Fruit fly (Drosophila melanogaster) whole organism, embryonic: ENCODE results near the gene Tbc1d22.
A peak's percentile ranks its signal among the peaks of the same experiment; 100 is the strongest.

Experiments used
- Asciz ChIP-seq: fragments of 200-800 bp; sonication (Bioruptor generic); optimal IDR thresholded peaks from 2 replicates; lab custom pipeline; 2017; ENCODE audit warnings: missing biosample characterization, mild to moderate bottlenecking, missing genetic modification characterization, missing genetic modification reagents
- Blimp-1 ChIP-seq: fragments of 200-800 bp; sonication (Bioruptor generic); optimal IDR thresholded peaks from 3 replicates; lab custom pipeline; 2018; ENCODE audit warnings: missing biosample characterization, missing genetic modification characterization, mild to moderate bottlenecking, moderate library complexity, missing genetic modification reagents
- CG10321 ChIP-seq: fragments of 200-800 bp; sonication (Bioruptor generic); IDR thresholded peaks from 2 replicates; pipeline ENCODE4 v1.3.6; 2022; ENCODE audit warnings: missing biosample characterization, missing genetic modification characterization
- CG10959 ChIP-seq: fragments of 200-800 bp; sonication (Bioruptor generic); IDR thresholded peaks from 2 replicates; pipeline ENCODE4 v1.3.6; 2022; ENCODE audit warnings: missing biosample characterization, missing genetic modification characterization
- CG10979 ChIP-seq: fragments of 200-800 bp; sonication (Bioruptor generic); optimal IDR thresholded peaks from 2 replicates; lab custom pipeline; 2018; ENCODE audit warnings: missing biosample characterization, mild to moderate bottlenecking, missing genetic modification characterization, moderate library complexity
- CG11504 ChIP-seq: fragments of 200-800 bp; sonication (Bioruptor generic); optimal IDR thresholded peaks from 3 replicates; lab custom pipeline; 2019; ENCODE audit warnings: missing biosample characterization, mild to moderate bottlenecking, missing genetic modification characterization, moderate library complexity
- CG12299 ChIP-seq: fragments of 200-800 bp; sonication (Bioruptor generic); optimal IDR thresholded peaks from 2 replicates; lab custom pipeline; 2018; ENCODE audit warnings: missing biosample characterization, mild to moderate bottlenecking, missing genetic modification characterization
- CG13775 ChIP-seq: fragments of 200-800 bp; sonication (Bioruptor generic); optimal IDR thresholded peaks from 3 replicates; lab custom pipeline; 2017; ENCODE audit warnings: missing biosample characterization, mild to moderate bottlenecking, missing genetic modification characterization
- CG14860 ChIP-seq: fragments of 200-800 bp; sonication (Bioruptor generic); IDR thresholded peaks from 3 replicates; pipeline ENCODE4 v1.3.6; 2022; ENCODE audit warnings: missing biosample characterization, missing genetic modification characterization; ENCODE audit not compliant: partially characterized antibody
- CG1603 ChIP-seq: fragments of 200-800 bp; sonication (Bioruptor generic); optimal IDR thresholded peaks from 2 replicates; lab custom pipeline; 2019; ENCODE audit warnings: missing biosample characterization, mild to moderate bottlenecking, missing genetic modification characterization, moderate library complexity
- CG2889 ChIP-seq: fragments of 200-800 bp; sonication (Bioruptor generic); IDR thresholded peaks from 3 replicates; pipeline ENCODE4 v1.3.6; 2022; ENCODE audit warnings: missing biosample characterization, missing genetic modification characterization
- CG31224 ChIP-seq: fragments of 200-800 bp; sonication (Bioruptor generic); IDR thresholded peaks from 2 replicates; pipeline ENCODE4 v1.3.6; 2022; ENCODE audit warnings: missing biosample characterization, missing genetic modification characterization
- CG32772 ChIP-seq: fragments of 200-800 bp; sonication (Bioruptor generic); IDR thresholded peaks from 2 replicates; pipeline ENCODE4 v1.3.6; 2022; ENCODE audit warnings: missing biosample characterization, missing genetic modification characterization
- CG42726 ChIP-seq: fragments of 200-800 bp; sonication (Bioruptor generic); IDR thresholded peaks from 2 replicates; pipeline ENCODE4 v1.3.6; 2022; ENCODE audit warnings: missing biosample characterization, missing genetic modification characterization; ENCODE audit not compliant: partially characterized antibody
- CG43689 ChIP-seq: fragments of 200-800 bp; sonication (Bioruptor generic); IDR thresholded peaks from 2 replicates; pipeline ENCODE4 v1.3.6; 2022; ENCODE audit warnings: missing biosample characterization, missing genetic modification characterization
- CG4820 ChIP-seq: fragments of 200-800 bp; sonication (Bioruptor generic); optimal IDR thresholded peaks from 3 replicates; lab custom pipeline; 2016; ENCODE audit warnings: missing biosample characterization, missing genetic modification characterization
- CG6854 ChIP-seq: fragments of 200-800 bp; sonication (Bioruptor generic); optimal IDR thresholded peaks from 3 replicates; lab custom pipeline; 2017; ENCODE audit warnings: missing biosample characterization, mild to moderate bottlenecking, missing genetic modification characterization
- CG7839 ChIP-seq: fragments of 200-800 bp; sonication (Bioruptor generic); optimal IDR thresholded peaks from 3 replicates; lab custom pipeline; 2018; ENCODE audit warnings: missing biosample characterization, mild to moderate bottlenecking, missing genetic modification characterization, moderate library complexity
- CG8281 ChIP-seq: fragments of 200-800 bp; sonication (Bioruptor generic); optimal IDR thresholded peaks from 2 replicates; lab custom pipeline; 2018; ENCODE audit warnings: missing biosample characterization, mild to moderate bottlenecking, missing genetic modification characterization, moderate library complexity
- CG9727 ChIP-seq: fragments of 200-800 bp; sonication (Bioruptor generic); optimal IDR thresholded peaks from 3 replicates; lab custom pipeline; 2017; ENCODE audit warnings: missing biosample characterization, mild to moderate bottlenecking, missing genetic modification characterization
- Dip3 ChIP-seq: fragments of 200-800 bp; sonication (Bioruptor generic); optimal IDR thresholded peaks from 3 replicates; lab custom pipeline; 2016; ENCODE audit warnings: missing biosample characterization, missing genetic modification characterization
- Doc3 ChIP-seq: fragments of 200-800 bp; sonication (Bioruptor generic); IDR thresholded peaks from 3 replicates; pipeline ENCODE4 v1.3.6; 2022; ENCODE audit warnings: missing biosample characterization, missing genetic modification characterization; ENCODE audit not compliant: partially characterized antibody
- Dref ChIP-seq: fragments of 200-800 bp; sonication (Bioruptor generic); IDR thresholded peaks from 2 replicates; pipeline ENCODE4 v1.3.6; 2022; ENCODE audit warnings: missing biosample characterization, missing genetic modification characterization
- GATAe ChIP-seq: fragments of 200-800 bp; sonication (Bioruptor generic); conservative IDR thresholded peaks from 2 replicates; pipeline ENCODE4 v1.3.6; 2022; ENCODE audit warnings: missing biosample characterization, missing genetic modification characterization
- H2.0 ChIP-seq: fragments of 200-800 bp; sonication (Bioruptor generic); IDR thresholded peaks from 2 replicates; pipeline ENCODE4 v1.3.6; 2022; ENCODE audit warnings: missing biosample characterization, missing genetic modification characterization
- HmgD ChIP-seq: fragments of 200-800 bp; sonication (Bioruptor generic); optimal IDR thresholded peaks from 3 replicates; lab custom pipeline; 2016; ENCODE audit warnings: missing biosample characterization, missing genetic modification characterization
- Max ChIP-seq: fragments of 200-800 bp; sonication (Bioruptor generic); optimal IDR thresholded peaks from 2 replicates; lab custom pipeline; 2016; ENCODE audit warnings: missing biosample characterization, mild to moderate bottlenecking, missing genetic modification characterization
- Nf-YC ChIP-seq: fragments of 200-800 bp; optimal IDR thresholded peaks from 3 replicates; lab custom pipeline; 2019; ENCODE audit warnings: missing biosample characterization, mild to moderate bottlenecking, missing genetic modification characterization, moderate library complexity
- NfI ChIP-seq: fragments of 200-800 bp; sonication (Bioruptor generic); optimal IDR thresholded peaks from 3 replicates; lab custom pipeline; 2018; ENCODE audit warnings: missing biosample characterization, mild to moderate bottlenecking, missing genetic modification characterization, moderate library complexity
- Oaz ChIP-seq: fragments of 200-800 bp; sonication (Bioruptor generic); IDR thresholded peaks from 2 replicates; pipeline ENCODE4 v1.3.6; 2022; ENCODE audit warnings: missing biosample characterization, missing genetic modification characterization
- Opbp ChIP-seq: fragments of 200-800 bp; sonication (Bioruptor generic); IDR thresholded peaks from 3 replicates; pipeline ENCODE4 v1.3.6; 2022; ENCODE audit warnings: missing biosample characterization, missing genetic modification characterization; ENCODE audit not compliant: partially characterized antibody
- Optix ChIP-seq: fragments of 200-800 bp; sonication (Bioruptor generic); IDR thresholded peaks from 3 replicates; pipeline ENCODE4 v1.3.6; 2022; ENCODE audit warnings: missing biosample characterization, missing genetic modification characterization
- Scr ChIP-seq: fragments of 200-800 bp; sonication (Bioruptor generic); IDR thresholded peaks from 2 replicates; pipeline ENCODE4 v1.3.6; 2022; ENCODE audit warnings: missing biosample characterization, missing genetic modification characterization; ENCODE audit not compliant: partially characterized antibody
- Sox102F ChIP-seq: fragments of 200-800 bp; sonication (Bioruptor generic); optimal IDR thresholded peaks from 2 replicates; lab custom pipeline; 2018; ENCODE audit warnings: missing biosample characterization, mild to moderate bottlenecking, missing genetic modification characterization, moderate library complexity
- bsh ChIP-seq, 2 experiments: fragments of 200-800 bp; sonication (Bioruptor generic); optimal IDR thresholded peaks; 2 replicates each; lab custom pipeline; 2017 to 2018; ENCODE audit warnings: mild to moderate bottlenecking in 2 of 2, missing biosample characterization in 2 of 2, missing genetic modification characterization in 2 of 2, moderate library complexity in 1 of 2
- dati ChIP-seq: fragments of 200-800 bp; sonication (Bioruptor generic); IDR thresholded peaks from 2 replicates; pipeline ENCODE4 v1.3.6; 2022; ENCODE audit warnings: missing biosample characterization, missing genetic modification characterization
- fd102C ChIP-seq: fragments of 200-800 bp; sonication (Bioruptor generic); optimal IDR thresholded peaks from 2 replicates; lab custom pipeline; 2018; ENCODE audit warnings: missing biosample characterization, mild to moderate bottlenecking, missing genetic modification characterization, moderate library complexity
- gfzf ChIP-seq: fragments of 200-800 bp; sonication (Bioruptor generic); optimal IDR thresholded peaks from 2 replicates; lab custom pipeline; 2016; ENCODE audit warnings: missing biosample characterization, mild to moderate bottlenecking, missing genetic modification characterization, moderate library complexity
- hkb ChIP-seq, 2 experiments: fragments of 200-800 bp in 1 of 2; fragments of >200 bp in 1 of 2; sonication (Bioruptor generic) in 1 of 2; IDR thresholded peaks in 1 of 2; optimal IDR thresholded peaks in 1 of 2; 2 replicates each; pipeline versions ENCODE4 v1.3.6 to Lab custom; 2017 to 2022; ENCODE audit warnings: missing biosample characterization in 1 of 2, missing genetic modification characterization in 1 of 2
- kah ChIP-seq: fragments of 200-800 bp; sonication (Bioruptor generic); optimal IDR thresholded peaks from 2 replicates; lab custom pipeline; 2018; ENCODE audit warnings: missing biosample characterization, mild to moderate bottlenecking, missing genetic modification characterization
- mirr ChIP-seq: fragments of 200-800 bp; sonication (Bioruptor generic); optimal IDR thresholded peaks from 3 replicates; lab custom pipeline; 2018; ENCODE audit warnings: missing biosample characterization, mild to moderate bottlenecking, missing genetic modification characterization
- onecut ChIP-seq: fragments of 200-800 bp; sonication (Bioruptor generic); IDR thresholded peaks from 2 replicates; pipeline ENCODE4 v1.3.6; 2022; ENCODE audit warnings: missing biosample characterization, missing genetic modification characterization
- pnt ChIP-seq: fragments of 200-800 bp; sonication (Bioruptor generic); optimal IDR thresholded peaks from 3 replicates; lab custom pipeline; 2016; ENCODE audit warnings: missing biosample characterization, missing genetic modification characterization
- sc ChIP-seq, 3 experiments: fragments of >200 bp in 2 of 3; fragments of 200-800 bp in 1 of 3; sonication (Bioruptor generic) in 1 of 3; optimal IDR thresholded peaks; 2 replicates in 2 of 3; 3 replicates in 1 of 3; lab custom pipeline; 2017; ENCODE audit warnings: mild to moderate bottlenecking in 1 of 3, missing biosample characterization in 1 of 3, missing genetic modification characterization in 1 of 3, missing genetic modification reagents in 1 of 3
- sens-2 ChIP-seq: fragments of 200-800 bp; sonication (Bioruptor generic); IDR thresholded peaks from 2 replicates; pipeline ENCODE4 v1.3.6; 2022; ENCODE audit warnings: missing biosample characterization, missing genetic modification characterization
- vnd ChIP-seq: fragments of 200-800 bp; sonication (Bioruptor generic); IDR thresholded peaks from 3 replicates; pipeline ENCODE4 v1.3.6; 2022; ENCODE audit warnings: missing biosample characterization, missing genetic modification characterization; ENCODE audit not compliant: partially characterized antibody
- zf30C ChIP-seq: fragments of 200-800 bp; sonication (Bioruptor generic); optimal IDR thresholded peaks from 3 replicates; lab custom pipeline; 2018; ENCODE audit warnings: missing biosample characterization, mild to moderate bottlenecking, missing genetic modification characterization

Tbc1d22 gene

dm6 chr3R:21151090-21151870 lies 49.3 kb downstream of the Tbc1d22 start (continued):
- TF ChIP-seq Blimp-1 (GFP tag; lab: Kevin White, UChicago) = peak; percentile 38
- peak; percentile 49 for TF ChIP-seq CG1603 (tag; lab: Kevin White, UChicago)
- no peak for TF ChIP-seq HmgD (GFP tag; lab: Kevin White, UChicago)
- TF ChIP-seq Doc3 = no peak
- TF ChIP-seq CG42726 (GFP tag; lab: Robert Waterston, UW) = no peak
- no peak for TF ChIP-seq CG14860
- TF ChIP-seq CG4820 = peak; percentile 4
- TF ChIP-seq Max = peak; percentile 23
- peak; percentile 47 for TF ChIP-seq NfI (GFP tag; lab: Kevin White, UChicago)
- no peak for TF ChIP-seq hkb (optimal IDR thresholded peaks at IDR 0.05; lab: Kevin White, UChicago)
- peak; percentile 76 for TF ChIP-seq hkb (GFP tag; IDR thresholded peaks at IDR 0.05; lab: Robert Waterston, UW)
- peak; percentile 36; the same call in 1 of the 2 replicates for TF ChIP-seq CG10321
- TF ChIP-seq CG6854 (GFP tag; lab: Kevin White, UChicago) = peak; percentile 14
- TF ChIP-seq CG10979 = peak; percentile 4
- peak; percentile 65 for TF ChIP-seq CG11504
- TF ChIP-seq H2.0 (GFP tag; lab: Robert Waterston, UW) = peak; percentile 52; the same call in 1 of the 2 replicates
- TF ChIP-seq fd102C (GFP tag; lab: Kevin White, UChicago) = no peak
- TF ChIP-seq pnt = no peak
- no peak for TF ChIP-seq GATAe
- TF ChIP-seq Optix (GFP tag; lab: Robert Waterston, UW) = no peak
- peak; percentile 26 for TF ChIP-seq CG12299
- TF ChIP-seq sc (optimal IDR thresholded peaks at IDR 0.05; lab: Kevin White, UChicago) = no peak
- no peak for TF ChIP-seq sc (GFP tag; optimal IDR thresholded peaks at IDR 0.05; lab: Kevin White, UChicago)
- TF ChIP-seq Nf-YC (tag; lab: Kevin White, UChicago) = peak; percentile 7
- TF ChIP-seq CG9727 (GFP tag; lab: Kevin White, UChicago) = peak; percentile 65
- no peak for TF ChIP-seq gfzf (GFP tag; lab: Kevin White, UChicago)
- no peak for TF ChIP-seq Dref (GFP tag; lab: Robert Waterston, UW)
- no peak for TF ChIP-seq Scr (GFP tag; lab: Robert Waterston, UW)
- peak; percentile 42; the same call in 1 of the 2 replicates for TF ChIP-seq CG43689 (GFP tag; lab: Robert Waterston, UW)
- TF ChIP-seq Asciz = peak; percentile 42
- TF ChIP-seq CG10959 = 0 out of 2 replicates have a peak, but pooled peaks have one; percentile 4
- TF ChIP-seq sens-2 = no peak
- TF ChIP-seq bsh (GFP tag; optimal IDR thresholded peaks at IDR 0.05; lab: Kevin White, UChicago) = peak in 1 of 2 experiments; percentile 56
- no peak for TF ChIP-seq CG8281 (tag; lab: Kevin White, UChicago)
- no peak for TF ChIP-seq dati (GFP tag; lab: Robert Waterston, UW)
- TF ChIP-seq vnd = no peak
- no peak for TF ChIP-seq CG13775 (GFP tag; lab: Kevin White, UChicago)
- TF ChIP-seq Sox102F (GFP tag; lab: Kevin White, UChicago) = peak; percentile 76
- TF ChIP-seq CG31224 (GFP tag; lab: Robert Waterston, UW) = peak; percentile 52
- no peak for TF ChIP-seq kah
- peak; percentile 62 for TF ChIP-seq CG7839 (tag; lab: Kevin White, UChicago)
- TF ChIP-seq Oaz (GFP tag; lab: Robert Waterston, UW) = no peak
- peak; percentile 9 for TF ChIP-seq Dip3 (GFP tag; lab: Kevin White, UChicago)
- no peak for TF ChIP-seq Opbp (GFP tag; lab: Robert Waterston, UW)
- TF ChIP-seq mirr = no peak
- TF ChIP-seq onecut (GFP tag; lab: Robert Waterston, UW) = no peak
- 0 out of 3 replicates have a peak, but pooled peaks have one; percentile 42 for TF ChIP-seq CG2889 (GFP tag; lab: Robert Waterston, UW)
- TF ChIP-seq CG32772 (GFP tag; lab: Robert Waterston, UW) = peak; percentile 58; the same call in 1 of the 2 replicates
- TF ChIP-seq zf30C (GFP tag; lab: Kevin White, UChicago) = no peak
